Worm (Caenorhabditis elegans): ENCODE measurements around the gene srxa-4.

srxa-4 gene

DNA sequence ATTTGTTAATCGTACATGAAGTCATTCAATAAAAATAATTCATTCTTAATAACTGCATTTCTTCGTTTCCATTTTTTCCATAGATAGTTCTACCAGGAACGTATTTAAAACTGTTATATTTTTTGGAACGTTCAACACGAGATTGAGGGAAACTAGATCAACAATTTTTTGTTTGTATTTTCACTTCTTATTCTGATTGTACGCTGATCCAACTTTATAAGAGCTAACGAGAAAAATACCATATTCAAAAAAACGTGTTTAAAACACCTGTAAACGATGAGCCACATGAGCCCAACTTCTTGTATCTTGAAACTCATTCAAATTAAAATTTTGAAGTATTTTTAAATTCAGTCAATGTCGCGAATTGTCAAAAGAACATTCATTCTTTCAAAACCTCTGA, 3.7 kb upstream of the srxa-4 start:
- TF ChIP-seq eyg-1 (tag; optimal IDR thresholded peaks at IDR 0.05) (no peak), ceh-45 (GFP tag; IDR thresholded peaks at IDR 0.05) (no peak), madf-2 (tag; optimal IDR thresholded peaks at IDR 0.05) (no peak), ceh-2 (tag; optimal IDR thresholded peaks at IDR 0.05) (no peak), ceh-24 (tag; optimal IDR thresholded peaks at IDR 0.05) (no peak), dve-1 (tag; optimal IDR thresholded peaks at IDR 0.05) (no peak), ceh-34 (tag; optimal IDR thresholded peaks at IDR 0.05) (no peak), ceh-19 (GFP tag; optimal IDR thresholded peaks at IDR 0.05) (no peak), tbx-2 (tag; optimal IDR thresholded peaks at IDR 0.05) (no peak), zip-5 (tag; optimal IDR thresholded peaks at IDR 0.05) (no peak), gmeb-2 (tag; optimal IDR thresholded peaks at IDR 0.05) (no peak), pha-4 (tag; optimal IDR thresholded peaks at IDR 0.05) (no peak), hlh-8 (tag; optimal IDR thresholded peaks at IDR 0.05) (no peak), elt-4 (tag; optimal IDR thresholded peaks at IDR 0.05) (no peak), ceh-18 (tag; optimal IDR thresholded peaks at IDR 0.05) (no peak), ref-2 (tag; optimal IDR thresholded peaks at IDR 0.05) (no peak), ceh-48 (tag; optimal IDR thresholded peaks at IDR 0.05) (no peak), hlh-13 (GFP tag; optimal IDR thresholded peaks at IDR 0.05) (no peak), pat-9 (tag; optimal IDR thresholded peaks at IDR 0.05) (no peak), pag-3 (tag; optimal IDR thresholded peaks at IDR 0.05; ENCODE audit: borderline replicate concordance) (no peak)

- TF ChIP-seq ceh-30 (tag; optimal IDR thresholded peaks at IDR 0.05) (no peak), ets-4 (tag; optimal IDR thresholded peaks at IDR 0.05) (no peak), C08G9.2 (tag; optimal IDR thresholded peaks at IDR 0.05) (no peak)
These were observed 3.1 kb upstream of the srxa-4 start, which contains the start of gene srw-67 for ce11 chrV:7417018-7417716. TSS of gene srw-67 (plus strand) at chrV:7417660.

DNA sequence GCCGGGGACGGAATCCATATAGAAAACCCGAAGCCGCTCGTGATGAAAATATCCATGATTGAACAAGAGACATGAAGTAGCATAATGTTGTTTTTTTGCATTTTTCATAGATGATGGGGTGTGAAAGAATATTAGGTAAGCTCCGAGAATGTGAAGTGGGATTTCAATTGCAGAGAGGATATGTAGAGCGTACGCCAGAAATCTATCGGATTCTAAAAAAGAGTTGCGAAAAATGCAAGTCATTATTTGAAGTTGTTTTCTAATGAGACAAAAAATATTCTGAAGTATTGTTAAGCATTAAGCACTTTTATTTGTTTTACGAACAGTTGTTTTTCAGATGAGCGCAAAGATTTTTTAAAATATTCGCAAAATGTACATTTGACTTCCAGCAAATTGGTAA, 4.1 kb downstream of the srxa-4 start, which contains the start of gene F18E3.10:
Gene F18E3.10 (minus strand): TSS at position 101 of the 400 bp plus-strand sequence.
- TF ChIP-seq ceh-22 (tag; optimal IDR thresholded peaks at IDR 0.05), result no peak
- TF ChIP-seq syd-9 (tag; optimal IDR thresholded peaks at IDR 0.05), result no peak
- TF ChIP-seq lin-11 (tag; optimal IDR thresholded peaks at IDR 0.05), result no peak

DNA sequence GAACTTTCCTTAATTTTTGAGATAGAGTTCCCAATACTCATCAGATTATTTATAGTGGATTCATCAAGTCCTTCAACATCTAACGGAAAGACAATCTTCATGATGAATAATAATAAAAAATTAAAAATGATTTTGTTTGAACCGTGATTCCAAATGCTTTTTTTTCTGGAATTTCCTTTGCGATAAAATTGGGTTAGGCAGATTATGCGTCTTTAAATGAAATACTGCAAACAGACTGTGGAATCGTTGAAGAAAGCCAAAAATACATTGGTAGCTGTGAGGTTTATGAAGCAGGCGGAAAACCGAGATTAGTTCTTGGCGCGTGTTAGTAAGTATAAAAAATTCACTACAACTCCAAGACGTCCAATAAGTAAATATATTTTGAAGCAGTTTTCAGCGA, 6.3 kb downstream of the srxa-4 start, which contains the start of gene srw-68:
Gene srw-68 (minus strand): TSS at position 101 of the 400 bp plus-strand sequence.
- TF ChIP-seq sox-4 (tag; optimal IDR thresholded peaks at IDR 0.05) (no peak), tbx-2 (tag; optimal IDR thresholded peaks at IDR 0.05) (no peak), ceh-30 (tag; optimal IDR thresholded peaks at IDR 0.05) (no peak), unc-42 (tag; optimal IDR thresholded peaks at IDR 0.05) (no peak), npax-4 (tag; optimal IDR thresholded peaks at IDR 0.05) (no peak), ceh-24 (tag; optimal IDR thresholded peaks at IDR 0.05) (no peak), ceh-18 (tag; optimal IDR thresholded peaks at IDR 0.05) (no peak), K02D7.2 (tag; optimal IDR thresholded peaks at IDR 0.05) (no peak), lin-11 (tag; optimal IDR thresholded peaks at IDR 0.05) (no peak), dve-1 (tag; optimal IDR thresholded peaks at IDR 0.05) (no peak), ceh-31 (tag; optimal IDR thresholded peaks at IDR 0.05) (no peak)

DNA sequence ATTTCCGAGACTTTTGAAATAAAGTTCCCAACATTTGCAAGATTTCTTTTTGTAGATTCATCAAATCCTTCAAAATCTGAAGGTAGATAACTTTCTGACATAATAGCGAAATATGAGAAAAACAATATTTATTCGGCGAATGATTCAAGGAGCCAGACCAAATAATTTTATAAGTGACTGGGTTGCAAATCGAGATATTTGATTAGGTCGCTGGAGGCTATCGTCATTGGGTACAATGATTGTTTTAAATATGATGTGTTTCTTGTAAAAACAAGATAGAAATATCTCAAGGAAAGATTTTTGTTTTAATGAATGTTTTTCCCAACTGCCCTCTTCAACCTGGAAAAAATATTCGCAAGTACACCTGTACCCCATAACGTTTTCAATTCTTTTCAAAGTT, 8.6 kb downstream of the srxa-4 start, which contains the start of gene srw-69:
Gene srw-69 (minus strand): TSS at position 101 of the 400 bp plus-strand sequence.
- no peak for TF ChIP-seq nhr-11 (tag; optimal IDR thresholded peaks at IDR 0.05)
- no peak for TF ChIP-seq ceh-45 (GFP tag; IDR thresholded peaks at IDR 0.05)
- TF ChIP-seq mec-3 (tag; optimal IDR thresholded peaks at IDR 0.05; ENCODE audit: borderline replicate concordance), result no peak

Data from whole organism, late embryonic.